Worm (Caenorhabditis elegans) whole organism, early embryonic: Measurements from ENCODE around the gene srw-69.

Experiments used
- F13C5.2 ChIP-seq: sonication (generic microtip); optimal IDR thresholded peaks from 2 replicates; lab custom pipeline; 2017; ENCODE audit warnings: mild to moderate bottlenecking, missing genetic modification characterization, inconsistent platforms, missing compliant biosample characterization
- ama-1 ChIP-seq: fragments of 150-350 bp; optimal IDR thresholded peaks from 2 replicates; lab custom pipeline; 2014
- ceh-13 ChIP-seq: fragments of 200-800 bp; sonication (Bioruptor generic); optimal IDR thresholded peaks from 2 replicates; lab custom pipeline; 2018; ENCODE audit warnings: mild to moderate bottlenecking, missing genetic modification characterization, missing compliant biosample characterization
- ets-7 ChIP-seq: sonication (generic microtip); optimal IDR thresholded peaks from 2 replicates; lab custom pipeline; 2016; ENCODE audit warnings: missing genotype, missing genetic modification characterization, missing compliant biosample characterization
- flt-1 ChIP-seq: fragments of 200-800 bp; sonication (Bioruptor generic); IDR thresholded peaks from 2 replicates; pipeline ENCODE4 v1.3.6; 2022; ENCODE audit warnings: missing genetic modification characterization, missing compliant biosample characterization
- hmbx-1 ChIP-seq: sonication (generic microtip); optimal IDR thresholded peaks from 2 replicates; lab custom pipeline; 2016; ENCODE audit warnings: mild to moderate bottlenecking, missing genetic modification characterization, missing compliant biosample characterization
- hmg-4 ChIP-seq: fragments of 200-800 bp; sonication (Bioruptor generic); optimal IDR thresholded peaks from 2 replicates; lab custom pipeline; 2018; ENCODE audit warnings: mild to moderate bottlenecking, missing genetic modification characterization, missing compliant biosample characterization
- hnd-1 ChIP-seq: sonication (generic microtip); optimal IDR thresholded peaks from 2 replicates; lab custom pipeline; 2016; ENCODE audit warnings: missing genetic modification characterization, missing compliant biosample characterization
- pes-1 ChIP-seq: fragments of 200-800 bp; sonication (Bioruptor generic); IDR thresholded peaks from 2 replicates; pipeline ENCODE4 v1.3.6; 2022; ENCODE audit warnings: missing genetic modification reagents, missing genetic modification characterization, missing compliant biosample characterization
- scrt-1 ChIP-seq: fragments of 200-800 bp; sonication (Bioruptor generic); IDR thresholded peaks from 2 replicates; pipeline ENCODE4 v1.3.6; 2022; ENCODE audit warnings: missing genetic modification characterization, missing compliant biosample characterization
- sea-1 ChIP-seq: fragments of 200-800 bp; sonication (Bioruptor generic); conservative IDR thresholded peaks from 2 replicates; pipeline ENCODE4 v1.3.6; 2022; ENCODE audit warnings: missing genetic modification characterization, missing compliant biosample characterization
- tbx-11 ChIP-seq: fragments of 200-800 bp; sonication (Bioruptor generic); IDR thresholded peaks from 2 replicates; pipeline ENCODE4 v1.3.6; 2022; ENCODE audit warnings: missing genetic modification characterization, missing compliant biosample characterization
- tbx-37 ChIP-seq: fragments of 200-800 bp; sonication (Bioruptor generic); conservative IDR thresholded peaks from 2 replicates; pipeline ENCODE4 v1.3.6; 2022; ENCODE audit warnings: missing genetic modification reagents, missing genetic modification characterization, missing compliant biosample characterization

- TF ChIP-seq flt-1 (GFP tag; lab: Robert Waterston, UW) (no peak), ama-1 (lab: Kevin White, UChicago) (no peak), tbx-11 (GFP tag; lab: Robert Waterston, UW) (no peak), hmg-4 (no peak), pes-1 (GFP tag; lab: Robert Waterston, UW) (no peak), sea-1 (GFP tag; lab: Robert Waterston, UW) (no peak), ets-7 (tag; lab: Kevin White, UChicago) (no peak), tbx-37 (GFP tag; lab: Robert Waterston, UW) (no peak), hnd-1 (tag; lab: Kevin White, UChicago) (no peak), scrt-1 (GFP tag; lab: Robert Waterston, UW) (no peak), ceh-13 (GFP tag; lab: Kevin White, UChicago) (no peak), F13C5.2 (tag; lab: Kevin White, UChicago) (no peak), hmbx-1 (tag; lab: Kevin White, UChicago) (no peak)
Observed at ce11 chrV:7428880-7429279, at the start of gene srw-69.
